Fruit fly (Drosophila melanogaster) whole organism, embryonic: ENCODE data around the gene Dpp10.
A peak's percentile ranks its signal among the peaks of the same experiment; 100 is the strongest.

ENCODE experiments used
- Abd-B ChIP-seq: fragments of 200-800 bp; sonication (Bioruptor generic); optimal IDR thresholded peaks from 2 replicates; lab custom pipeline; 2018; ENCODE audit warnings: missing biosample characterization, mild to moderate bottlenecking, missing genetic modification characterization, moderate library complexity
- Bdp1 ChIP-seq: fragments of 200-800 bp; sonication (Bioruptor generic); optimal IDR thresholded peaks from 3 replicates; lab custom pipeline; 2016; ENCODE audit warnings: missing biosample characterization, missing genetic modification characterization
- CG13123 ChIP-seq: fragments of 200-800 bp; sonication (Bioruptor generic); optimal IDR thresholded peaks from 2 replicates; lab custom pipeline; 2016; ENCODE audit warnings: missing biosample characterization, missing genetic modification characterization
- CG13287 ChIP-seq: fragments of 200-800 bp; sonication (Bioruptor generic); IDR thresholded peaks from 2 replicates; pipeline ENCODE4 v1.3.6; 2022; ENCODE audit warnings: missing biosample characterization, missing genetic modification characterization; ENCODE audit not compliant: partially characterized antibody
- CG14014 ChIP-seq: fragments of 200-800 bp; sonication (Bioruptor generic); IDR thresholded peaks from 2 replicates; pipeline ENCODE4 v1.3.6; 2022; ENCODE audit warnings: missing biosample characterization, missing genetic modification characterization
- CG15514 ChIP-seq: fragments of 200-800 bp; sonication (Bioruptor generic); optimal IDR thresholded peaks from 3 replicates; lab custom pipeline; 2017; ENCODE audit warnings: missing biosample characterization, missing genetic modification characterization, mild to moderate bottlenecking, moderate library complexity, missing genetic modification reagents
- CG17385 ChIP-seq: fragments of 200-800 bp; sonication (Bioruptor generic); optimal IDR thresholded peaks from 3 replicates; lab custom pipeline; 2018; ENCODE audit warnings: missing biosample characterization, mild to moderate bottlenecking, missing genetic modification characterization
- CG2202 ChIP-seq: fragments of 200-800 bp; sonication (Bioruptor generic); optimal IDR thresholded peaks from 2 replicates; lab custom pipeline; 2018; ENCODE audit warnings: missing biosample characterization, mild to moderate bottlenecking, missing genetic modification characterization
- CG31224 ChIP-seq: fragments of 200-800 bp; sonication (Bioruptor generic); IDR thresholded peaks from 2 replicates; pipeline ENCODE4 v1.3.6; 2022; ENCODE audit warnings: missing biosample characterization, missing genetic modification characterization
- CG33213 ChIP-seq: fragments of 200-800 bp; sonication (Bioruptor generic); optimal IDR thresholded peaks from 3 replicates; lab custom pipeline; 2016; ENCODE audit warnings: missing biosample characterization, missing genetic modification characterization
- CG3995 ChIP-seq: fragments of 200-800 bp; sonication (Bioruptor generic); optimal IDR thresholded peaks from 3 replicates; lab custom pipeline; 2016; ENCODE audit warnings: missing biosample characterization, missing genetic modification characterization
- CG4424 ChIP-seq: fragments of 200-800 bp; sonication (Bioruptor generic); optimal IDR thresholded peaks from 3 replicates; lab custom pipeline; 2016; ENCODE audit warnings: missing biosample characterization, missing genetic modification characterization
- CG5953 ChIP-seq: fragments of 200-800 bp; sonication (Bioruptor generic); IDR thresholded peaks from 2 replicates; pipeline ENCODE4 v1.3.6; 2022; ENCODE audit warnings: missing biosample characterization, missing genetic modification characterization
- CG6765 ChIP-seq: fragments of 200-800 bp; sonication (Bioruptor generic); optimal IDR thresholded peaks from 3 replicates; lab custom pipeline; 2017; ENCODE audit warnings: missing biosample characterization, mild to moderate bottlenecking, missing genetic modification characterization
- CG7928 ChIP-seq: fragments of 200-800 bp; sonication (Bioruptor generic); optimal IDR thresholded peaks from 2 replicates; lab custom pipeline; 2017; ENCODE audit warnings: missing biosample characterization, mild to moderate bottlenecking, missing genetic modification characterization
- CG7963 ChIP-seq: fragments of 200-800 bp; sonication (Bioruptor generic); IDR thresholded peaks from 3 replicates; pipeline ENCODE4 v1.3.6; 2022; ENCODE audit warnings: missing biosample characterization, missing genetic modification characterization; ENCODE audit not compliant: partially characterized antibody
- CG9215 ChIP-seq: fragments of 200-800 bp; sonication (Bioruptor generic); IDR thresholded peaks from 2 replicates; pipeline ENCODE4 v1.3.6; 2022; ENCODE audit warnings: missing biosample characterization, missing genetic modification characterization
- CG9932 ChIP-seq: fragments of 200-800 bp; sonication (Bioruptor generic); IDR thresholded peaks from 2 replicates; pipeline ENCODE4 v1.3.6; 2022; ENCODE audit warnings: missing biosample characterization, missing genetic modification characterization
- Dfd ChIP-seq, 2 experiments: fragments of >200 bp; optimal IDR thresholded peaks; 2 replicates each; lab custom pipeline; 2017; ENCODE audit warnings: missing biosample characterization in 2 of 2, missing genetic modification characterization in 2 of 2
- Dip2 ChIP-seq: fragments of 200-800 bp; sonication (Bioruptor generic); IDR thresholded peaks from 2 replicates; pipeline ENCODE4 v1.3.6; 2022; ENCODE audit warnings: missing biosample characterization, missing genetic modification characterization
- Dll ChIP-seq: fragments of 200-800 bp; sonication (Bioruptor generic); IDR thresholded peaks from 4 replicates; pipeline ENCODE4 v1.3.6; 2022; ENCODE audit warnings: missing biosample characterization, missing genetic modification characterization; ENCODE audit not compliant: partially characterized antibody
- E2f2 ChIP-seq: fragments of 200-800 bp; sonication (Bioruptor generic); IDR thresholded peaks from 2 replicates; pipeline ENCODE4 v1.3.6; 2022; ENCODE audit warnings: missing biosample characterization, missing genetic modification characterization
- HLH54F ChIP-seq: fragments of 200-800 bp; sonication (Bioruptor generic); optimal IDR thresholded peaks from 3 replicates; lab custom pipeline; 2016; ENCODE audit warnings: missing biosample characterization, missing genetic modification characterization
- Hand ChIP-seq: fragments of 200-800 bp; sonication (Bioruptor generic); optimal IDR thresholded peaks from 2 replicates; lab custom pipeline; 2017; ENCODE audit warnings: mild to moderate bottlenecking, missing biosample characterization, missing genetic modification reagents, missing genetic modification characterization
- HmgD ChIP-seq: fragments of 200-800 bp; sonication (Bioruptor generic); optimal IDR thresholded peaks from 3 replicates; lab custom pipeline; 2016; ENCODE audit warnings: missing biosample characterization, missing genetic modification characterization
- Jarid2 ChIP-seq: fragments of 200-800 bp; sonication (Bioruptor generic); optimal IDR thresholded peaks from 3 replicates; lab custom pipeline; 2017; ENCODE audit warnings: mild to moderate bottlenecking, missing biosample characterization, missing genetic modification reagents, missing genetic modification characterization
- Kr ChIP-seq: fragments of 200-800 bp; sonication (Bioruptor generic); optimal IDR thresholded peaks from 2 replicates; lab custom pipeline; 2017; ENCODE audit warnings: missing biosample characterization, mild to moderate bottlenecking, missing genetic modification characterization
- NFAT ChIP-seq: fragments of 200-800 bp; sonication (Bioruptor generic); IDR thresholded peaks from 2 replicates; pipeline ENCODE4 v1.3.6; 2022; ENCODE audit warnings: missing biosample characterization, missing genetic modification characterization
- NfI ChIP-seq: fragments of 200-800 bp; sonication (Bioruptor generic); optimal IDR thresholded peaks from 3 replicates; lab custom pipeline; 2018; ENCODE audit warnings: missing biosample characterization, mild to moderate bottlenecking, missing genetic modification characterization, moderate library complexity
- Oli ChIP-seq: fragments of 200-800 bp; sonication (Bioruptor generic); optimal IDR thresholded peaks from 2 replicates; lab custom pipeline; 2018; ENCODE audit warnings: missing biosample characterization, mild to moderate bottlenecking, missing genetic modification characterization, moderate library complexity
- Opbp ChIP-seq: fragments of 200-800 bp; sonication (Bioruptor generic); IDR thresholded peaks from 3 replicates; pipeline ENCODE4 v1.3.6; 2022; ENCODE audit warnings: missing biosample characterization, missing genetic modification characterization; ENCODE audit not compliant: partially characterized antibody
- Optix ChIP-seq: fragments of 200-800 bp; sonication (Bioruptor generic); IDR thresholded peaks from 3 replicates; pipeline ENCODE4 v1.3.6; 2022; ENCODE audit warnings: missing biosample characterization, missing genetic modification characterization
- Trl ChIP-seq, 3 experiments: fragments of >200 bp in 2 of 3; fragments of 200-800 bp in 1 of 3; sonication (Bioruptor generic) in 1 of 3; optimal IDR thresholded peaks; 2 replicates in 1 of 3; 3 replicates in 2 of 3; lab custom pipeline; 2016 to 2017; ENCODE audit warnings: missing biosample characterization in 1 of 3, missing genetic modification characterization in 1 of 3
- Xrp1 ChIP-seq: fragments of 200-800 bp; sonication (Bioruptor generic); IDR thresholded peaks from 2 replicates; pipeline ENCODE4 v1.3.6; 2022; ENCODE audit warnings: missing biosample characterization, missing genetic modification characterization
- ab ChIP-seq: fragments of 200-800 bp; sonication (Bioruptor generic); optimal IDR thresholded peaks from 2 replicates; lab custom pipeline; 2016; ENCODE audit warnings: missing biosample characterization, missing genetic modification characterization
- ap ChIP-seq: fragments of 200-800 bp; sonication (Bioruptor generic); IDR thresholded peaks from 2 replicates; pipeline ENCODE4 v1.3.6; 2022; ENCODE audit warnings: missing biosample characterization, missing genetic modification characterization
- bbx ChIP-seq: fragments of 200-800 bp; sonication (Bioruptor generic); IDR thresholded peaks from 2 replicates; pipeline ENCODE4 v1.3.6; 2022; ENCODE audit warnings: missing biosample characterization, missing genetic modification characterization; ENCODE audit not compliant: partially characterized antibody
- caup ChIP-seq: fragments of 200-800 bp; sonication (Bioruptor generic); optimal IDR thresholded peaks from 3 replicates; lab custom pipeline; 2017; ENCODE audit warnings: missing biosample characterization, mild to moderate bottlenecking, missing genetic modification characterization, moderate library complexity; ENCODE audit not compliant: severe bottlenecking
- crol ChIP-seq: fragments of 200-800 bp; sonication (Bioruptor generic); IDR thresholded peaks from 2 replicates; pipeline ENCODE4 v1.3.6; 2022; ENCODE audit warnings: missing biosample characterization, missing genetic modification characterization
- dmrt11E ChIP-seq: fragments of 200-800 bp; sonication (Bioruptor generic); optimal IDR thresholded peaks from 3 replicates; lab custom pipeline; 2018; ENCODE audit warnings: missing biosample characterization, mild to moderate bottlenecking, missing genetic modification characterization, moderate library complexity
- fru ChIP-seq: fragments of >200 bp; optimal IDR thresholded peaks from 2 replicates; lab custom pipeline; 2017
- h ChIP-seq: fragments of >200 bp; optimal IDR thresholded peaks from 2 replicates; lab custom pipeline; 2017
- hth ChIP-seq: fragments of >200 bp; optimal IDR thresholded peaks from 2 replicates; lab custom pipeline; 2017; ENCODE audit warnings: inconsistent platforms
- ind ChIP-seq: fragments of 200-800 bp; sonication (Bioruptor generic); optimal IDR thresholded peaks from 3 replicates; lab custom pipeline; 2016; ENCODE audit warnings: missing biosample characterization, missing genetic modification characterization
- salm ChIP-seq: fragments of 200-800 bp; sonication (Bioruptor generic); optimal IDR thresholded peaks from 2 replicates; lab custom pipeline; 2018; ENCODE audit warnings: missing biosample characterization, mild to moderate bottlenecking, missing genetic modification characterization
- sd ChIP-seq: fragments of 200-800 bp; sonication (Bioruptor generic); optimal IDR thresholded peaks from 3 replicates; lab custom pipeline; 2018; ENCODE audit warnings: missing biosample characterization, mild to moderate bottlenecking, missing genetic modification characterization, moderate library complexity
- seq ChIP-seq: fragments of 200-800 bp; sonication (Bioruptor generic); IDR thresholded peaks from 2 replicates; pipeline ENCODE4 v1.3.6; 2022; ENCODE audit warnings: missing biosample characterization, missing genetic modification characterization
- sim ChIP-seq: fragments of 200-800 bp; sonication (Bioruptor generic); IDR thresholded peaks from 2 replicates; pipeline ENCODE4 v1.3.6; 2022; ENCODE audit warnings: missing biosample characterization, missing genetic modification characterization
- slp2 ChIP-seq: fragments of 200-800 bp; sonication (Bioruptor generic); optimal IDR thresholded peaks from 2 replicates; lab custom pipeline; 2016; ENCODE audit warnings: missing biosample characterization, missing genetic modification characterization
- stwl ChIP-seq: fragments of 200-800 bp; sonication (Bioruptor generic); optimal IDR thresholded peaks from 3 replicates; lab custom pipeline; 2018; ENCODE audit warnings: missing biosample characterization, mild to moderate bottlenecking, missing genetic modification characterization, moderate library complexity

Dpp10 gene

dm6 chr2L:6649085-6649754, 48.4 kb upstream of the Dpp10 start, which contains the start of the genes CG31635 and Tango1 (continued):
- TF ChIP-seq sim (GFP tag; lab: Robert Waterston, UW) (no peak), Oli (no peak), CG13287 (peak; percentile 24; the same call in 1 of the 2 replicates), Kr (GFP tag; lab: Kevin White, UChicago) (no peak), CG7963 (no peak), h (lab: Kevin White, UChicago) (no peak), dmrt11E (tag; lab: Kevin White, UChicago) (peak; percentile 10), seq (GFP tag; lab: Robert Waterston, UW) (no peak), CG13123 (GFP tag; lab: Kevin White, UChicago) (no peak), CG7928 (GFP tag; lab: Kevin White, UChicago) (peak; percentile 13), ap (GFP tag; lab: Robert Waterston, UW) (no peak), crol (GFP tag; lab: Robert Waterston, UW) (no peak), hth (lab: Kevin White, UChicago) (no peak), CG3995 (no peak), ab (GFP tag; lab: Kevin White, UChicago) (no peak), CG9932 (GFP tag; lab: Robert Waterston, UW) (0 out of 2 replicates have a peak, but pooled peaks have one; percentile 40), Dip2 (GFP tag; lab: Robert Waterston, UW) (no peak), CG5953 (GFP tag; lab: Robert Waterston, UW) (no peak), NFAT (GFP tag; lab: Robert Waterston, UW) (no peak), bbx (no peak), Jarid2 (GFP tag; lab: Kevin White, UChicago) (no peak), CG2202 (no peak), Dll (GFP tag; lab: Robert Waterston, UW) (0 out of 4 replicates have a peak, but pooled peaks have one; percentile 20), CG33213 (peak; percentile 31), Bdp1 (GFP tag; lab: Kevin White, UChicago) (no peak), HmgD (GFP tag; lab: Kevin White, UChicago) (peak; percentile 28), HLH54F (GFP tag; lab: Kevin White, UChicago) (peak; percentile 36), CG9215 (GFP tag; lab: Robert Waterston, UW) (peak; percentile 43), Trl (optimal IDR thresholded peaks at IDR 0.05; lab: Kevin White, UChicago) (no peak), Trl (GFP tag; optimal IDR thresholded peaks at IDR 0.05; lab: Kevin White, UChicago) (no peak), CG17385 (GFP tag; lab: Kevin White, UChicago) (no peak), CG31224 (no peak), CG14014 (no peak), stwl (tag; lab: Kevin White, UChicago) (peak; percentile 66), Dfd (GFP tag; optimal IDR thresholded peaks at IDR 0.05; lab: Kevin White, UChicago) (no peak), caup (no peak), sd (tag; lab: Kevin White, UChicago) (peak; percentile 89), Hand (GFP tag; lab: Kevin White, UChicago) (no peak), Opbp (GFP tag; lab: Robert Waterston, UW) (0 out of 3 replicates have a peak, but pooled peaks have one; percentile 33), CG6765 (GFP tag; lab: Kevin White, UChicago) (no peak), NfI (GFP tag; lab: Kevin White, UChicago) (no peak), slp2 (GFP tag; lab: Kevin White, UChicago) (no peak), ind (GFP tag; lab: Kevin White, UChicago) (no peak), E2f2 (peak; percentile 76), fru (lab: Kevin White, UChicago) (no peak), Xrp1 (GFP tag; lab: Robert Waterston, UW) (0 out of 2 replicates have a peak, but pooled peaks have one; percentile 24), CG4424 (no peak), Abd-B (GFP tag; lab: Kevin White, UChicago) (peak; percentile 75), Optix (GFP tag; lab: Robert Waterston, UW) (no peak), salm (no peak), CG15514 (GFP tag; lab: Kevin White, UChicago) (no peak)
